Fruit fly (Drosophila melanogaster): ENCODE measurements around the gene CG4229.

The CG4229 gene

dm6 chr3L:16567495-16567894 lies 10.9 kb downstream of the CG4229 start (continued):
- TF ChIP-seq z (GFP tag; IDR thresholded peaks at IDR 0.05) (no peak), Antp (GFP tag; optimal IDR thresholded peaks at IDR 0.05) (no peak), crc (GFP tag; optimal IDR thresholded peaks at IDR 0.05) (no peak), rib (GFP tag; IDR thresholded peaks at IDR 0.05) (no peak), CG2116 (GFP tag; optimal IDR thresholded peaks at IDR 0.05) (peak; percentile 11), Jarid2 (GFP tag; optimal IDR thresholded peaks at IDR 0.05) (peak; percentile 1), CG10979 (tag; optimal IDR thresholded peaks at IDR 0.05) (peak; percentile 82), Optix (GFP tag; IDR thresholded peaks at IDR 0.05) (no peak), ftz-f1 (GFP tag; optimal IDR thresholded peaks at IDR 0.05) (no peak), CG11247 (GFP tag; IDR thresholded peaks at IDR 0.05) (no peak), zfh2 (GFP tag; optimal IDR thresholded peaks at IDR 0.05) (no peak), MTF-1 (GFP tag; optimal IDR thresholded peaks at IDR 0.05; ENCODE audit: borderline replicate concordance) (peak; percentile 28), schlank (tag; optimal IDR thresholded peaks at IDR 0.05) (no peak), Hmx (GFP tag; optimal IDR thresholded peaks at IDR 0.05) (no peak), CG5245 (GFP tag; optimal IDR thresholded peaks at IDR 0.05) (no peak), fd102C (GFP tag; optimal IDR thresholded peaks at IDR 0.05) (no peak), CG9817 (tag; optimal IDR thresholded peaks at IDR 0.05) (peak; percentile 18), Asciz (GFP tag; optimal IDR thresholded peaks at IDR 0.05) (peak; percentile 71), Taf1 (GFP tag; IDR thresholded peaks at IDR 0.05) (no peak), CG8944 (GFP tag; optimal IDR thresholded peaks at IDR 0.05) (no peak), wek (GFP tag; optimal IDR thresholded peaks at IDR 0.05) (no peak), pho (GFP tag; optimal IDR thresholded peaks at IDR 0.05) (no peak), ttk (GFP tag; IDR thresholded peaks at IDR 0.05) (0 out of 2 replicates have a peak, but pooled peaks have one; percentile 38), CG4820 (GFP tag; optimal IDR thresholded peaks at IDR 0.05) (peak; percentile 48), Hr3 (GFP tag; optimal IDR thresholded peaks at IDR 0.05) (peak; percentile 43), Med (GFP tag) (peak; percentile 39), sens-2 (GFP tag; IDR thresholded peaks at IDR 0.05) (no peak), CG1233 (GFP tag; optimal IDR thresholded peaks at IDR 0.05) (peak; percentile 20), wor (GFP tag; IDR thresholded peaks at IDR 0.05) (peak; percentile 39; the same call in 1 of the 2 replicates), CG12942 (GFP tag; optimal IDR thresholded peaks at IDR 0.05) (peak; percentile 39), CG9437 (GFP tag; optimal IDR thresholded peaks at IDR 0.05) (peak; percentile 53), Deaf1 (tag; optimal IDR thresholded peaks at IDR 0.05) (peak; percentile 25), emc (GFP tag; optimal IDR thresholded peaks at IDR 0.05) (no peak), al (GFP tag; IDR thresholded peaks at IDR 0.05) (no peak), lab (GFP tag; optimal IDR thresholded peaks at IDR 0.05) (peak; percentile 56), her (GFP tag; optimal IDR thresholded peaks at IDR 0.05) (no peak), Pdp1 (GFP tag; optimal IDR thresholded peaks at IDR 0.05) (no peak), gro (GFP tag; optimal IDR thresholded peaks at IDR 0.05) (no peak), ara (GFP tag; IDR thresholded peaks at IDR 0.05) (peak; percentile 57; the same call in 1 of the 2 replicates), CG17361 (GFP tag; IDR thresholded peaks at IDR 0.05) (peak; percentile 73), unpg (GFP tag; optimal IDR thresholded peaks at IDR 0.05) (peak; percentile 77), CG17568 (GFP tag; optimal IDR thresholded peaks at IDR 0.05) (peak; percentile 12), CG10565 (GFP tag; optimal IDR thresholded peaks at IDR 0.05) (no peak), slbo (GFP tag; IDR thresholded peaks at IDR 0.05) (peak; percentile 35), CG17385 (GFP tag; optimal IDR thresholded peaks at IDR 0.05) (peak; percentile 59), sob (GFP tag; IDR thresholded peaks at IDR 0.05) (no peak), CG6689 (GFP tag; IDR thresholded peaks at IDR 0.05) (peak; percentile 61), org-1 (GFP tag; optimal IDR thresholded peaks at IDR 0.05) (peak; percentile 45), esg (GFP tag; conservative IDR thresholded peaks at IDR 0.05) (0 out of 2 replicates have a peak, but pooled peaks have one; percentile 34), CG31388 (GFP tag; optimal IDR thresholded peaks at IDR 0.05) (no peak), CG31365 (tag; optimal IDR thresholded peaks at IDR 0.05) (no peak), CG4404 (GFP tag; IDR thresholded peaks at IDR 0.05) (no peak)
